Worm (Caenorhabditis elegans): ENCODE measurements around the gene F54F7.3.

The F54F7.3 gene

ce11 chrX:11854903-11855302, 4.9 kb upstream of the F54F7.3 start, which contains the start of gene F54F7.8:
Gene F54F7.8, minus strand, starts transcription at chrX:11855003.
- TF ChIP-seq unc-62 (GFP tag; optimal IDR thresholded peaks at IDR 0.05), result no peak

DNA sequence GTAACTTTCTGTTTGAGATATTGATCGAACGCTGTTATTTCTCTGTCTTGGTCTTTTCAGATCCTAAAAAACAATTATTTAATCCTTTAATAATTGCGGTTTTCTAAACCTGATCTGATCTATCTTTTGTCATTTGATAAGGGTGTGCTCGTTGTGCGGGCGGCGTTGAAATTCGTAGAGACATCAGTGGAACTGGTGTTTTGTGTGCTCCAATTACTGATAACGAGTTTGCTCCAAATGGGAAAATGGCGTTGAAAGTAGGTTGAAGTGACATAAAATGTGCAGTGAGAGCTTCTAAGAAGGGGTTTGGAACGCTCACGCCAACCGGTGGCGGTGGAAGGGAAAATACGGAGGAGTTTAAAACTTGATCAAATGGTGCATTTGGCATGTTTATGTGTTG, 4.5 kb upstream of the F54F7.3 start:
- TF ChIP-seq unc-62 (GFP tag; optimal IDR thresholded peaks at IDR 0.05), result no peak

ce11 chrX:11852494-11852893, 2.5 kb upstream of the F54F7.3 start, which contains the start of gene xtr-1:
Gene xtr-1, plus strand, starts transcription at chrX:11852794.
- TF ChIP-seq unc-62 (GFP tag; optimal IDR thresholded peaks at IDR 0.05), result no peak

DNA sequence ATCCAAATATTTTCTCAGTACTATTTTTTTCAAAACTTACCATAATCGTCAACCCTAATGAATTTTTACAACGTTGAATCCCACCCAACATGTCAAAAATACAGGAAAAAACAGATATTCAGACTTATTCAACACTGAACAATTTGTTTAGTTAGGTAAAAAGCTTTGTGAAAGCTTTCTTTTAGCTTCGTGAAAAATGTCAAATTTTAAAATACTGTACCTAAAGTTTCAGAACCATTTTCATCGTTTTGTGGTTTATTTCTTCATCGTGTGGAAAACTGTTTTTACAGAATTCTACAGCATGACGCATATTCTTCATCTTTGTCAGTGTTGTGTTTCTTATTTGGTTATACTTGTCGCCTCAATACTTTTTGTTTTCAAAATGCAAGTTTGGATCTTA, 590 bp upstream of the F54F7.3 start, which contains the start of gene F54F7.14:
F54F7.14 (plus strand) TSS at position 301 of the 400 bp plus-strand sequence.
- TF ChIP-seq unc-62 (GFP tag; optimal IDR thresholded peaks at IDR 0.05), result no peak

DNA sequence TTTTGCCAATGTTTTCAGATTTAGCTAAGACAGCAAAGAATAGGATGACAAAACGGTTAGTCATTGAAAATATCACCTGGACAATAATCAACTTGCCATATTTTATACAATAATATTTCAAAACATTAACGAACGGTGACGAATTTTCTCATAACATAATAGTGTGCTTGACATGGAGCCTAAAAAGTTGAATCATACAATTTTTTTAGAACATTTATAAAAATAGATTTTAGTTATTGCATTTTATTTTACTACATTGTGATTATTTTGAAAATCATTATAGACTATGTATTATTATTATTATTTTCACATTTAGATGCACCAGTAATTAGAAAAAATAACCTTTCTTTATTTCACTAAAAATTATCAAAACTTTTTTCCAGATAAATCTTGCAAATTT, 1.4 kb downstream of the F54F7.3 start, which contains the start of gene F54F7.9:
F54F7.9 (minus strand) TSS at position 101 of the 400 bp plus-strand sequence.
- TF ChIP-seq unc-62 (GFP tag; optimal IDR thresholded peaks at IDR 0.05), result no peak

- TF ChIP-seq unc-62 (GFP tag; optimal IDR thresholded peaks at IDR 0.05), result no peak
These were observed 6.6 kb downstream of the F54F7.3 start, which contains the start of gene F54F7.2 for ce11 chrX:11843363-11843762. Gene F54F7.2, plus strand, starts transcription at chrX:11843663.

ce11 chrX:11837378-11837777, 12.6 kb downstream of the F54F7.3 start, which contains the start of gene taf-7.1:
Gene taf-7.1, minus strand, starts transcription at chrX:11837478.
- no peak for TF ChIP-seq unc-62 (GFP tag; optimal IDR thresholded peaks at IDR 0.05)

- TF ChIP-seq unc-62 (GFP tag; optimal IDR thresholded peaks at IDR 0.05), result no peak
These were observed 21.3 kb downstream of the F54F7.3 start for ce11 chrX:11828661-11829060.

DNA sequence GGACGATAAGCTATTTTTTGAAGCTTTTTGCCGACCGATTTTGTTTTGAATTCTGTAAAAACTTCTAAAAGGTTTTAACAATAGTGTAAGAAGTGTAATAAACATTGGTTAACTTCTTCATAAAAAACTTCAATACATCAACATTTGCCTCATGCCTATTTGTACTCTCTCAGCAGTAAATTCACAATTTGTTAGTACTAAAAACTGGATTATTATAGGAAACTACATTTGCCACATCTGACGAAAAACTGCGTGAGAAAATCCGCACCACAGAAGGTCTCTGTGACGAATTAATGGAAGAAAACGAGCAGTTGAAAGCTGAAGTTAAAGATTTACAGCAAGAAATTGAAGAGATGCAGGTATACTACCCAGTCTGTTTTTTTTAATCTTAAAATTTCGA, 22.5 kb downstream of the F54F7.3 start:
- TF ChIP-seq unc-62 (GFP tag; optimal IDR thresholded peaks at IDR 0.05), result no peak

ce11 chrX:11826892-11827291, 23.1 kb downstream of the F54F7.3 start:
- no peak for TF ChIP-seq unc-62 (GFP tag; optimal IDR thresholded peaks at IDR 0.05)

ce11 chrX:11823704-11824103, 26.3 kb downstream of the F54F7.3 start, which contains the start of gene tag-241:
Gene tag-241, plus strand, starts transcription at chrX:11824004.
- no peak for TF ChIP-seq unc-62 (GFP tag; optimal IDR thresholded peaks at IDR 0.05)

DNA sequence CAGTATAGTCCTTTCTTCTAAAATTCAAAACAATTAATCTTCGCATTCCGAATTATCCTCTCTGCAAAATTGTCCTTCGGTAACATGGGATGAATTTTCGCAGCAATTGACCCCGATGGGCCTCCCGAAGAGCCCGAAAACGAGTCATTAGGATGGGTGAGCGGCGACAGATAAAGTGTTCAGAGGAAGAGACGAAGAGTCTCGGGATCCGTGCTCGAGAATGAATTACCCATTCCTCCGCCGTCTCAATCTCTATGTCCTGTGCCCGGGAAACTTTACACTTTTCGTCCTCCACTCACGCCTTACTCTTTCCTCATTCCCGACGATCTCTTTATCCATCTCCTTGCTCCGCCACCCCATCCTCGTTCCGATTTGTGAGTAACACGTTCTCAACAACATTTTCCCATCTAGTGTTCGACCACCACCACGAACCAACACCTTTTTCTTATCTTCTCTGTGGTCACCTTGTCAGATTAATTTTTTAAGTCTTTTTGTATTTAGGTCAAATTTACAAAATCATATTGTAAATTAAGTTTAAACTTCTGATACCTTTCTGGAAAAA, 28.7 kb downstream of the F54F7.3 start:
- no peak for TF ChIP-seq unc-62 (GFP tag; optimal IDR thresholded peaks at IDR 0.05)

DNA sequence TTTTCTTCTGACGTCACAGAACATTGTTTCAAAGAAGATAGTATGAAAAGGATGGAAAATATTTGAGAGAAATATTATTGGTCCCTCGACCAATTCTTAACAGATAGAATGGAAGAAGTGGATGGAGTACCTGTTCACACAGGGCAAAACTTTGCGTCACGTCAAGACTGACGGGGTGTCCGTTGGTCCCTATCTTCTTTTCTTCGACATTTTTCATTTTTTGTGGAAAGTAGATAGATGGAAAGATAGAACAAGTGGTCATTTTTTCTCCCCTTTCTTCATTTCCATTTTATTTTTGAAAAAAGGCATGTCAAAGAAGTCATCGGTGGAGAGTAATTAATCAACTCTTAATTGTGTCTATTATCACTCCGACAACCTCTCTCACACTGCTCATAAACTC, 31.3 kb downstream of the F54F7.3 start:
- no peak for TF ChIP-seq unc-62 (GFP tag; optimal IDR thresholded peaks at IDR 0.05)

- TF ChIP-seq unc-62 (GFP tag; optimal IDR thresholded peaks at IDR 0.05), result no peak
These were observed 33.2 kb downstream of the F54F7.3 start for ce11 chrX:11816825-11817224.

- no peak for TF ChIP-seq unc-62 (GFP tag; optimal IDR thresholded peaks at IDR 0.05)
These were observed 35.3 kb downstream of the F54F7.3 start, which contains the start of gene C34E11.2 for ce11 chrX:11814667-11815066. Gene C34E11.2, minus strand, starts transcription at chrX:11814750.

DNA sequence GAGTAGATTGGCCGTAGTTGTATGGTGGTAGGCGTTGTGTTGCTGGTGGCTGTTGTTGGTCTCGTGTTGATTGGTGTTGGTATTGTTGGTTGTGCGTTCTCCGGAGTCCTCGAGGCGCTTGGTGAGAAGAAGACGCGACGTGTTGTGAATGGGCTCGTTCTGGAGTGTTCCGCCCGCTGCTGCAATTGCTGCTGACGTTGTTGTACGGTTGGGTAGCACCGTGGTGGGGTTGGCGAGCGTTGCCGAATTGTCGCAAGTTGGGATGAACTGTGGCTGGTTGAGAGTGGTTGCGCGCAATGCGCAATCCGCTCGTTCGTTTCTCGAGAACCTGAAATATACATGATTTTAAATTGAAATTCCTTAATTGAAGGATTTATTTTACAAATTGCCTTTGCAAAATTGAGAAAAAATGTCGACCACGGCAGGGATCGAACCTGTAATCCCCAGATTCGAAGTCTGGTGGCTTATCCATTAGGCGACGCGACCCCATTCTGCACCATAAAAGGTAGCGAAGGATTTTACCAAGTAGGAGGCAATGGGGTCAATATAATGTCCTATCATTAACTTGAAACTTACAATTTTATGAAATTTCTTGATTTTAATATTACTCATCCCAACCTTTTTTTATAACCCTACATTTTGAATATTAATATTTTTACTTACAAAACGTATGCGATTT, 43.7 kb downstream of the F54F7.3 start:
- no peak for TF ChIP-seq unc-62 (GFP tag; optimal IDR thresholded peaks at IDR 0.05)

DNA sequence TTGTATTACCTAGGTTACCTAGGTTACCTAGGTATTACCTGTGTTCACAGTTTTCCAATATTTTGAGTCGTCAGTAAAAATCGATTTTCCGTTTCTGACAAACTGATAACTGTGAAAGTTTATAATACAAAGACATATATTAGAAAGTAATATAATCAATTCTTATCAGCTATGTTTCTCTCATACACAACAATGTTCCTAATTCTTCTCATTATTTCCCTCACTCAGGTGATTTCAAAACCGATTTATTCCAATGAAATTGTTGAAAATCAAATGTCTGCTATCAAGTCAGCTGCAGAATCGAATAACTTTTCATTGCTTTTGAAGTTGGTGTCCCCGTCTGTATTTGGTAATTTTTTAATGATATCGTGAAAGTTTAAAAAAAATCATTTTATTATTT, 45.9 kb downstream of the F54F7.3 start, which contains the start of gene C34E11.4:
C34E11.4 (plus strand) TSS at position 154 of the 400 bp plus-strand sequence.
- no peak for TF ChIP-seq unc-62 (GFP tag; optimal IDR thresholded peaks at IDR 0.05)

Data from whole organism, dauer.